Fruit fly (Drosophila melanogaster): ENCODE measurements around the gene Vps8.

The Vps8 gene

dm6 chr3L:6458725-6459124, 36.4 kb downstream of the Vps8 start (continued):
- TF ChIP-seq acj6 (GFP tag; optimal IDR thresholded peaks at IDR 0.05) = peak; percentile 43
- TF ChIP-seq CG8632 (GFP tag; optimal IDR thresholded peaks at IDR 0.05) = peak; percentile 62
- peak; percentile 54 for TF ChIP-seq CG6792 (GFP tag; optimal IDR thresholded peaks at IDR 0.05)

- TF ChIP-seq Lpt (GFP tag; optimal IDR thresholded peaks at IDR 0.05) (peak; percentile 37), Eip93F (GFP tag; optimal IDR thresholded peaks at IDR 0.05) (no peak), Blimp-1 (GFP tag; optimal IDR thresholded peaks at IDR 0.05) (no peak), CG3032 (tag; optimal IDR thresholded peaks at IDR 0.05) (peak; percentile 54), CG3919 (GFP tag; optimal IDR thresholded peaks at IDR 0.05) (peak; percentile 68), Gug (GFP tag; IDR thresholded peaks at IDR 0.05) (no peak), CG6792 (GFP tag; optimal IDR thresholded peaks at IDR 0.05) (peak; percentile 40), ss (GFP tag; optimal IDR thresholded peaks at IDR 0.05) (peak; percentile 4 to 18), eg (GFP tag; IDR thresholded peaks at IDR 0.05) (peak; percentile 42; the same call in 1 of the 3 replicates), CG4318 (GFP tag; optimal IDR thresholded peaks at IDR 0.05) (peak; percentile 14), spab (GFP tag; optimal IDR thresholded peaks at IDR 0.05) (peak; percentile 70), fkh (GFP tag; optimal IDR thresholded peaks at IDR 0.05) (no peak), CG34406 (GFP tag; optimal IDR thresholded peaks at IDR 0.05) (peak; percentile 42), OdsH (GFP tag; optimal IDR thresholded peaks at IDR 0.05) (no peak), Hr4 (GFP tag; optimal IDR thresholded peaks at IDR 0.05) (peak; percentile 57), CG32006 (GFP tag; optimal IDR thresholded peaks at IDR 0.05) (peak; percentile 57), pdm3 (GFP tag; optimal IDR thresholded peaks at IDR 0.05) (peak; percentile 41), Sox15 (GFP tag; optimal IDR thresholded peaks at IDR 0.05) (peak; percentile 12), CG11294 (GFP tag; IDR thresholded peaks at IDR 0.05) (no peak), salr (GFP tag; optimal IDR thresholded peaks at IDR 0.05) (peak; percentile 30 to 35), CG1621 (tag; optimal IDR thresholded peaks at IDR 0.05) (peak; percentile 75), CG8119 (GFP tag; IDR thresholded peaks at IDR 0.05) (peak; percentile 65; the same call in 2 of the 3 replicates), net (GFP tag; optimal IDR thresholded peaks at IDR 0.05) (peak; percentile 47), CG7368 (GFP tag; optimal IDR thresholded peaks at IDR 0.05) (peak; percentile 51), achi (GFP tag; optimal IDR thresholded peaks at IDR 0.05) (peak; percentile 59), CG6854 (GFP tag; optimal IDR thresholded peaks at IDR 0.05) (no peak), dsx (GFP tag; optimal IDR thresholded peaks at IDR 0.05; ENCODE audit: poor library complexity, severe bottlenecking) (no peak), CG6808 (GFP tag; optimal IDR thresholded peaks at IDR 0.05) (peak; percentile 66), CG9139 (GFP tag; optimal IDR thresholded peaks at IDR 0.05) (peak; percentile 26), CG16779 (tag; optimal IDR thresholded peaks at IDR 0.05) (peak; percentile 3), topi (GFP tag; optimal IDR thresholded peaks at IDR 0.05) (peak; percentile 29), cyc (GFP tag; optimal IDR thresholded peaks at IDR 0.05) (no peak), CG8319 (GFP tag; optimal IDR thresholded peaks at IDR 0.05) (peak; percentile 15), Sox102F (GFP tag; optimal IDR thresholded peaks at IDR 0.05) (no peak), CG6163 (GFP tag; IDR thresholded peaks at IDR 0.05) (peak; percentile 62), vri (GFP tag; optimal IDR thresholded peaks at IDR 0.05) (no peak), CG11902 (GFP tag; optimal IDR thresholded peaks at IDR 0.05) (no peak), svp (GFP tag) (peak; percentile 57), Eip78C (GFP tag) (peak; percentile 87), CG8632 (GFP tag; optimal IDR thresholded peaks at IDR 0.05) (peak; percentile 42), Met (GFP tag; optimal IDR thresholded peaks at IDR 0.05) (no peak), CG11762 (GFP tag; optimal IDR thresholded peaks at IDR 0.05; ENCODE audit: insufficient read depth) (peak; percentile 37), CG15336 (GFP tag; IDR thresholded peaks at IDR 0.05) (peak; percentile 70), dac (GFP tag; optimal IDR thresholded peaks at IDR 0.05) (no peak), Ets96B (tag; optimal IDR thresholded peaks at IDR 0.05) (peak; percentile 69), CG10669 (GFP tag; optimal IDR thresholded peaks at IDR 0.05) (peak; percentile 66), Ets21C (GFP tag; optimal IDR thresholded peaks at IDR 0.05) (no peak), lz (GFP tag; optimal IDR thresholded peaks at IDR 0.05) (peak; percentile 19), Hr39 (GFP tag; optimal IDR thresholded peaks at IDR 0.05) (peak; percentile 31)
Observed at dm6 chr3L:6457891-6458290, 37.2 kb downstream of the Vps8 start.

All from whole organism, prepupa.